Fruit fly (Drosophila melanogaster): ENCODE data around the gene CG7142.

CG7142 gene

dm6 chr3R:18298900-18299321 is 19.6 kb upstream of the CG7142 start, which contains the start of gene Dlc90F (continued):
- peak; percentile 68 for TF ChIP-seq al (GFP tag; IDR thresholded peaks at IDR 0.05)
- peak; percentile 64 for TF ChIP-seq emc (GFP tag; optimal IDR thresholded peaks at IDR 0.05)
- peak; percentile 66 for TF ChIP-seq klu (GFP tag; IDR thresholded peaks at IDR 0.05)
- no peak for TF ChIP-seq CG34224 (GFP tag; IDR thresholded peaks at IDR 0.05; ENCODE audit: partially characterized antibody)
- TF ChIP-seq CG9215 (GFP tag; IDR thresholded peaks at IDR 0.05): peak; percentile 82
- TF ChIP-seq vnd (GFP tag; IDR thresholded peaks at IDR 0.05; ENCODE audit: partially characterized antibody): 0 out of 3 replicates have a peak, but pooled peaks have one; percentile 42
- TF ChIP-seq ken (GFP tag; IDR thresholded peaks at IDR 0.05): peak; percentile 86
- TF ChIP-seq Hmr (GFP tag; optimal IDR thresholded peaks at IDR 0.05): peak; percentile 84
- TF ChIP-seq CG8359 (GFP tag; optimal IDR thresholded peaks at IDR 0.05; ENCODE audit: borderline replicate concordance): no peak
- peak; percentile 54; the same call in 1 of the 2 replicates for TF ChIP-seq peb (GFP tag; IDR thresholded peaks at IDR 0.05)
- no peak for TF ChIP-seq prd (optimal IDR thresholded peaks at IDR 0.05)
- TF ChIP-seq prd (GFP tag; IDR thresholded peaks at IDR 0.05): peak; percentile 87
- peak; percentile 22 for TF ChIP-seq CG18011 (GFP tag; optimal IDR thresholded peaks at IDR 0.05)
- TF ChIP-seq CG10366 (GFP tag; IDR thresholded peaks at IDR 0.05): peak; percentile 78
- peak; percentile 73 for TF ChIP-seq tx (GFP tag; optimal IDR thresholded peaks at IDR 0.05)
- TF ChIP-seq repo (GFP tag; optimal IDR thresholded peaks at IDR 0.05): peak; percentile 49
- peak; percentile 62 for TF ChIP-seq CG15696 (tag; optimal IDR thresholded peaks at IDR 0.05)
- peak; percentile 34 for TF ChIP-seq CG1233 (GFP tag; optimal IDR thresholded peaks at IDR 0.05)
- peak; percentile 36 for TF ChIP-seq slou (GFP tag; optimal IDR thresholded peaks at IDR 0.05)
- TF ChIP-seq CG16813 (GFP tag; IDR thresholded peaks at IDR 0.05; ENCODE audit: partially characterized antibody): peak; percentile 49
- TF ChIP-seq CG14667 (GFP tag; IDR thresholded peaks at IDR 0.05): peak; percentile 77
- peak; percentile 49 for TF ChIP-seq disco-r (GFP tag; optimal IDR thresholded peaks at IDR 0.05)
- TF ChIP-seq PHDP (tag; optimal IDR thresholded peaks at IDR 0.05): peak; percentile 68
- peak; percentile 38 for TF ChIP-seq CG31388 (GFP tag; optimal IDR thresholded peaks at IDR 0.05)
- TF ChIP-seq mam (GFP tag; optimal IDR thresholded peaks at IDR 0.05): peak; percentile 85
- peak; percentile 83 for TF ChIP-seq trem (tag; optimal IDR thresholded peaks at IDR 0.05)
- TF ChIP-seq CG18599 (GFP tag; optimal IDR thresholded peaks at IDR 0.05): peak; percentile 44
- peak; percentile 59 for TF ChIP-seq CG8089 (GFP tag; optimal IDR thresholded peaks at IDR 0.05)
- no peak for TF ChIP-seq CG14965 (GFP tag; optimal IDR thresholded peaks at IDR 0.05; ENCODE audit: borderline replicate concordance)
- peak; percentile 82 for TF ChIP-seq ind (GFP tag; optimal IDR thresholded peaks at IDR 0.05)
- TF ChIP-seq CG1603 (tag; optimal IDR thresholded peaks at IDR 0.05): peak; percentile 75
- TF ChIP-seq CG6683 (GFP tag; optimal IDR thresholded peaks at IDR 0.05): no peak
- TF ChIP-seq CG17361 (GFP tag; IDR thresholded peaks at IDR 0.05): peak; percentile 84
- peak; percentile 34 for TF ChIP-seq CG10431 (GFP tag; optimal IDR thresholded peaks at IDR 0.05)
- peak; percentile 61 for TF ChIP-seq Elba2 (GFP tag; optimal IDR thresholded peaks at IDR 0.05)
- TF ChIP-seq vvl (GFP tag; IDR thresholded peaks at IDR 0.05): peak; percentile 81
- peak; percentile 65 for TF ChIP-seq NFAT (GFP tag; IDR thresholded peaks at IDR 0.05)
- TF ChIP-seq dimm (GFP tag; IDR thresholded peaks at IDR 0.05): peak; percentile 72
- TF ChIP-seq Fer3 (tag; optimal IDR thresholded peaks at IDR 0.05): peak; percentile 60
- peak; percentile 83 for TF ChIP-seq CG4404 (GFP tag; IDR thresholded peaks at IDR 0.05)
- no peak for TF ChIP-seq CG15011 (GFP tag; optimal IDR thresholded peaks at IDR 0.05)
- peak; percentile 11 for TF ChIP-seq CG17912 (GFP tag; optimal IDR thresholded peaks at IDR 0.05)
- peak; percentile 74 for TF ChIP-seq Sox102F (GFP tag; optimal IDR thresholded peaks at IDR 0.05)
- TF ChIP-seq ro (GFP tag; IDR thresholded peaks at IDR 0.05): no peak; the same call in 1 of the 2 replicates
- TF ChIP-seq kah (GFP tag; optimal IDR thresholded peaks at IDR 0.05): no peak
- no peak for TF ChIP-seq trh (GFP tag; optimal IDR thresholded peaks at IDR 0.05)
- TF ChIP-seq grau (tag; optimal IDR thresholded peaks at IDR 0.05): peak; percentile 82
- peak; percentile 89 for TF ChIP-seq CG14710 (tag; optimal IDR thresholded peaks at IDR 0.05)
- peak; percentile 78 for TF ChIP-seq eyg (GFP tag; optimal IDR thresholded peaks at IDR 0.05)
- TF ChIP-seq kni (GFP tag; optimal IDR thresholded peaks at IDR 0.05): no peak
- TF ChIP-seq NK7.1 (GFP tag; optimal IDR thresholded peaks at IDR 0.05): peak; percentile 35
